Worm (Caenorhabditis elegans): ENCODE measurements around the gene ssna-1.
"Not testable (repeated sequence)": the region's sequence is repeated elsewhere in the genome, so short reads cannot be mapped to it uniquely, and the experiment has no call there.

DNA sequence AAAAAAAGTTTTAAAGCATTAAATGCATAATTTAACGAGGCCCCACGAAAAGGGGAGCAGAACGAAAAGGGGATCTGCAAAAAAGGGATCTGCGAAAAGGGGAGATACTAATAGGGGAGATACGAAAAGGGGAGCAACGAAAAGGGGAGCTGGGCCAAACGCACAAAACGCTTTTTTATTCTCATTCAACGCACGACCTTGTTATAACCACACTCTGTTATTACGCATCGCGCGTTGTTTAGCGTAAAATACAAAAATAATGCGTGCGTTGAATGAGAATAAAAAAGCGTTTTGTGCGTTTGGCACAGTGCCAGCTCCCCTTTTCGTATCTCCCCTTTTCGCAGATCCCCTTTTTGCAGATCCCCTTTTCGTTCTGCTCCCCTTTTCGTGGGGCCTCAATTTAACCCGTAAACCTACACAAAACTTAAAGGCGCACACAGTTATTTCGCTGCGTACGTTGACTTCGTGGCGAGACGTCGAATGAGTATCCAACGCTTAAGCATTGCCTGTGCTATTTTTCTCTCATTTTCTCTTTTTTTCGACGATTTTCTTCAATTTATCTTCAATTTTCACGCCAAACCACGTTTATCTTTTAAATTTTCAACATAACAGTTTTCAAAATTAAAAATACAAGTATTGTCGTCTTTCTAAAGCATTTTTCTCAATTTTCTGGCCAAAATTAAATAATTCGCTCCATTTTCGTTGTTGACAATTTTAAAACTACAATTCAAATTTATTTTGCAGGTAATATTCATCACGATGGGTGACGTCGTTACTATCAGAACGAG, 2.5 kb upstream of the ssna-1 start, which contains the start of gene rps-24:
- TF ChIP-seq nhr-77 (tag; optimal IDR thresholded peaks at IDR 0.05), result peak; percentile 87
- TF ChIP-seq nhr-237 (tag; optimal IDR thresholded peaks at IDR 0.05), result peak; percentile 73
- peak; percentile 93 for TF ChIP-seq unc-86 (tag; optimal IDR thresholded peaks at IDR 0.05)
- TF ChIP-seq aly-2 (tag; optimal IDR thresholded peaks at IDR 0.05); alr-1 (tag; optimal IDR thresholded peaks at IDR 0.05; ENCODE audit: borderline replicate concordance); unc-62 (GFP tag; optimal IDR thresholded peaks at IDR 0.05): not testable (repeated sequence)
- TF ChIP-seq snpc-4 (tag; optimal IDR thresholded peaks at IDR 0.05), result peak; percentile 66
- TF ChIP-seq ztf-11 (tag; optimal IDR thresholded peaks at IDR 0.05), result peak in 1 of 2 experiments; percentile 91
